Worm (Caenorhabditis elegans): Measurements from ENCODE around the gene C44H4.6.

- TF ChIP-seq dao-5 (tag; optimal IDR thresholded peaks at IDR 0.05) (no peak), him-1 (tag; optimal IDR thresholded peaks at IDR 0.05) (peak; percentile 5), W03F9.2 (tag; optimal IDR thresholded peaks at IDR 0.05) (no peak)
Measured at ce11 chrX:14633679-14634078, 34.5 kb upstream of the C44H4.6 start.

Measured in whole organism, L4/young adult.